Worm (Caenorhabditis elegans) whole organism, L2 larva: ENCODE results near the gene ceh-93.

ENCODE experiments used
- ama-1 ChIP-seq: fragments of 150-350 bp; optimal IDR thresholded peaks from 2 replicates; lab custom pipeline; 2018; ENCODE audit warnings: inconsistent platforms
- elt-3 ChIP-seq: sonication (generic microtip); optimal IDR thresholded peaks from 2 replicates; lab custom pipeline; 2017; ENCODE audit warnings: missing biosample characterization, missing genetic modification characterization
- lin-13 ChIP-seq: fragments of 150-350 bp; optimal IDR thresholded peaks from 2 replicates; lab custom pipeline; 2014; ENCODE audit warnings: missing biosample characterization, missing genetic modification reagents, missing genetic modification characterization
- lsy-2 ChIP-seq, 2 experiments: fragments of 150-350 bp in 1 of 2; sonication (generic microtip) in 1 of 2; optimal IDR thresholded peaks; 2 replicates each; lab custom pipeline; 2014 to 2017; ENCODE audit warnings: missing biosample characterization in 2 of 2, missing genetic modification characterization in 2 of 2
- mbf-1 ChIP-seq: sonication (generic microtip); optimal IDR thresholded peaks from 2 replicates; lab custom pipeline; 2017; ENCODE audit warnings: missing biosample characterization, missing genetic modification characterization
- mdl-1 ChIP-seq, 2 experiments: fragments of 150-350 bp in 1 of 2; sonication (generic microtip) in 1 of 2; optimal IDR thresholded peaks; 2 replicates each; lab custom pipeline; 2017; ENCODE audit warnings: missing biosample characterization in 2 of 2, missing genetic modification characterization in 2 of 2
- nhr-237 ChIP-seq: fragments of 150-350 bp; optimal IDR thresholded peaks from 2 replicates; lab custom pipeline; 2014; ENCODE audit warnings: missing biosample characterization, missing genetic modification characterization
- nhr-77 ChIP-seq: fragments of 150-350 bp; optimal IDR thresholded peaks from 2 replicates; lab custom pipeline; 2014; ENCODE audit warnings: missing biosample characterization, missing genetic modification characterization
- ztf-11 ChIP-seq: sonication (generic microtip); optimal IDR thresholded peaks from 2 replicates; lab custom pipeline; 2017; ENCODE audit warnings: missing biosample characterization, missing genetic modification characterization

ce11 chrX:399535-399934 is 10.9 kb upstream of the ceh-93 start:
- no peak for TF ChIP-seq ama-1 (lab: Kevin White, UChicago)
- no peak for TF ChIP-seq mdl-1 (tag; optimal IDR thresholded peaks at IDR 0.05; lab: Kevin White, UChicago)
- no peak for TF ChIP-seq ztf-11 (tag; lab: Kevin White, UChicago)
- TF ChIP-seq elt-3 (tag; lab: Kevin White, UChicago), result no peak
- no peak for TF ChIP-seq nhr-237 (tag; lab: Kevin White, UChicago)
- TF ChIP-seq lin-13, result no peak
- no peak for TF ChIP-seq nhr-77 (tag; lab: Kevin White, UChicago)
- no peak for TF ChIP-seq mbf-1 (tag; lab: Kevin White, UChicago)
- TF ChIP-seq lsy-2 (tag; optimal IDR thresholded peaks at IDR 0.05; lab: Kevin White, UChicago), result no peak
